Fruit fly (Drosophila melanogaster) whole organism, embryonic: ENCODE data around the gene CG6659.

ENCODE experiments used
- Atf6 ChIP-seq: fragments of 200-800 bp; sonication (Bioruptor generic); IDR thresholded peaks from 2 replicates; pipeline ENCODE4 v1.3.6; 2022; ENCODE audit warnings: missing biosample characterization, missing genetic modification characterization
- Bdp1 ChIP-seq: fragments of 200-800 bp; sonication (Bioruptor generic); optimal IDR thresholded peaks from 3 replicates; lab custom pipeline; 2016; ENCODE audit warnings: missing biosample characterization, missing genetic modification characterization
- CG10209 ChIP-seq: fragments of 200-800 bp; sonication (Bioruptor generic); optimal IDR thresholded peaks from 3 replicates; lab custom pipeline; 2017; ENCODE audit warnings: missing biosample characterization, mild to moderate bottlenecking, missing genetic modification characterization, missing genetic modification reagents
- CG11695 ChIP-seq: fragments of 200-800 bp; sonication (Bioruptor generic); IDR thresholded peaks from 3 replicates; pipeline ENCODE4 v1.3.6; 2022; ENCODE audit warnings: missing biosample characterization, missing genetic modification characterization
- CG1233 ChIP-seq: fragments of 200-800 bp; sonication (Bioruptor generic); optimal IDR thresholded peaks from 4 replicates; lab custom pipeline; 2018; ENCODE audit warnings: missing biosample characterization, mild to moderate bottlenecking, missing genetic modification characterization
- CG15601 ChIP-seq: fragments of 200-800 bp; sonication (Bioruptor generic); optimal IDR thresholded peaks from 3 replicates; lab custom pipeline; 2019; ENCODE audit warnings: missing biosample characterization, mild to moderate bottlenecking, missing genetic modification characterization, moderate library complexity
- CG15696 ChIP-seq: fragments of 200-800 bp; sonication (Bioruptor generic); optimal IDR thresholded peaks from 2 replicates; lab custom pipeline; 2019; ENCODE audit warnings: missing biosample characterization, mild to moderate bottlenecking, missing genetic modification characterization, moderate library complexity
- CG17568 ChIP-seq: fragments of 200-800 bp; sonication (Bioruptor generic); optimal IDR thresholded peaks from 2 replicates; lab custom pipeline; 2018; ENCODE audit warnings: missing biosample characterization, mild to moderate bottlenecking, missing genetic modification characterization, moderate library complexity
- CG18262 ChIP-seq: fragments of 200-800 bp; optimal IDR thresholded peaks from 3 replicates; lab custom pipeline; 2019; ENCODE audit warnings: missing biosample characterization, mild to moderate bottlenecking, missing genetic modification characterization, moderate library complexity
- CG18599 ChIP-seq: fragments of 200-800 bp; sonication (Bioruptor generic); optimal IDR thresholded peaks from 3 replicates; lab custom pipeline; 2017; ENCODE audit warnings: missing biosample characterization, missing genetic modification characterization, mild to moderate bottlenecking, moderate library complexity, missing genetic modification reagents
- CG2116 ChIP-seq: fragments of 200-800 bp; sonication (Bioruptor generic); optimal IDR thresholded peaks from 3 replicates; lab custom pipeline; 2018; ENCODE audit warnings: missing biosample characterization, mild to moderate bottlenecking, missing genetic modification characterization
- CG2889 ChIP-seq: fragments of 200-800 bp; sonication (Bioruptor generic); IDR thresholded peaks from 3 replicates; pipeline ENCODE4 v1.3.6; 2022; ENCODE audit warnings: missing biosample characterization, missing genetic modification characterization
- CG3847 ChIP-seq: fragments of 200-800 bp; sonication (Bioruptor generic); IDR thresholded peaks from 2 replicates; pipeline ENCODE4 v1.3.6; 2022; ENCODE audit warnings: missing biosample characterization, missing genetic modification characterization
- CG3995 ChIP-seq: fragments of 200-800 bp; sonication (Bioruptor generic); optimal IDR thresholded peaks from 3 replicates; lab custom pipeline; 2016; ENCODE audit warnings: missing biosample characterization, missing genetic modification characterization
- CG4820 ChIP-seq: fragments of 200-800 bp; sonication (Bioruptor generic); optimal IDR thresholded peaks from 3 replicates; lab custom pipeline; 2016; ENCODE audit warnings: missing biosample characterization, missing genetic modification characterization
- CG4854 ChIP-seq: fragments of 200-800 bp; sonication (Bioruptor generic); optimal IDR thresholded peaks from 2 replicates; lab custom pipeline; 2016; ENCODE audit warnings: missing biosample characterization, missing genetic modification characterization, inconsistent platforms
- CG6791 ChIP-seq: fragments of 200-800 bp; sonication (Bioruptor generic); IDR thresholded peaks from 3 replicates; pipeline ENCODE4 v1.3.6; 2022; ENCODE audit warnings: missing biosample characterization, missing genetic modification characterization; ENCODE audit not compliant: partially characterized antibody
- Dref ChIP-seq: fragments of 200-800 bp; sonication (Bioruptor generic); IDR thresholded peaks from 2 replicates; pipeline ENCODE4 v1.3.6; 2022; ENCODE audit warnings: missing biosample characterization, missing genetic modification characterization
- Ets65A ChIP-seq: fragments of 200-800 bp; sonication (Bioruptor generic); peaks from one replicate; lab custom pipeline; 2016; ENCODE audit warnings: missing biosample characterization, missing genetic modification characterization
- Fer1 ChIP-seq: fragments of 200-800 bp; sonication (Bioruptor generic); optimal IDR thresholded peaks from 2 replicates; lab custom pipeline; 2017; ENCODE audit warnings: missing biosample characterization, mild to moderate bottlenecking, missing genetic modification characterization
- Gug ChIP-seq: fragments of 200-800 bp; sonication (Bioruptor generic); IDR thresholded peaks from 4 replicates; pipeline ENCODE4 v1.3.6; 2022; ENCODE audit warnings: missing biosample characterization, missing genetic modification characterization
- H15 ChIP-seq: fragments of 200-800 bp; sonication (Bioruptor generic); IDR thresholded peaks from 3 replicates; pipeline ENCODE4 v1.3.6; 2022; ENCODE audit warnings: missing biosample characterization, missing genetic modification characterization
- HHEX ChIP-seq: fragments of 200-800 bp; sonication (Bioruptor generic); optimal IDR thresholded peaks from 3 replicates; lab custom pipeline; 2017; ENCODE audit warnings: missing biosample characterization, mild to moderate bottlenecking, missing genetic modification characterization, missing genetic modification reagents
- HmgD ChIP-seq: fragments of 200-800 bp; sonication (Bioruptor generic); optimal IDR thresholded peaks from 3 replicates; lab custom pipeline; 2016; ENCODE audit warnings: missing biosample characterization, missing genetic modification characterization
- MTF-1 ChIP-seq: fragments of 200-800 bp; sonication (Bioruptor generic); optimal IDR thresholded peaks from 2 replicates; lab custom pipeline; 2018; ENCODE audit warnings: missing biosample characterization, mild to moderate bottlenecking, missing genetic modification characterization, borderline replicate concordance
- Nf-YA ChIP-seq: fragments of 200-800 bp; sonication (Bioruptor generic); IDR thresholded peaks from 2 replicates; pipeline ENCODE4 v1.3.6; 2022; ENCODE audit warnings: missing biosample characterization, missing genetic modification characterization
- Oaz ChIP-seq: fragments of 200-800 bp; sonication (Bioruptor generic); IDR thresholded peaks from 2 replicates; pipeline ENCODE4 v1.3.6; 2022; ENCODE audit warnings: missing biosample characterization, missing genetic modification characterization
- Side ChIP-seq: fragments of 200-800 bp; sonication (Bioruptor generic); optimal IDR thresholded peaks from 2 replicates; lab custom pipeline; 2016; ENCODE audit warnings: missing biosample characterization, missing genetic modification characterization
- Sox100B ChIP-seq: fragments of 200-800 bp; sonication (Bioruptor generic); optimal IDR thresholded peaks from 3 replicates; lab custom pipeline; 2018; ENCODE audit warnings: missing biosample characterization, mild to moderate bottlenecking, missing genetic modification characterization
- ab ChIP-seq: fragments of 200-800 bp; sonication (Bioruptor generic); optimal IDR thresholded peaks from 2 replicates; lab custom pipeline; 2016; ENCODE audit warnings: missing biosample characterization, missing genetic modification characterization
- bowl ChIP-seq: fragments of 200-800 bp; sonication (Bioruptor generic); IDR thresholded peaks from 2 replicates; pipeline ENCODE4 v1.3.6; 2022; ENCODE audit warnings: missing biosample characterization, missing genetic modification characterization
- bsh ChIP-seq, 2 experiments: fragments of 200-800 bp; sonication (Bioruptor generic); optimal IDR thresholded peaks; 2 replicates each; lab custom pipeline; 2017 to 2018; ENCODE audit warnings: mild to moderate bottlenecking in 2 of 2, missing biosample characterization in 2 of 2, missing genetic modification characterization in 2 of 2, moderate library complexity in 1 of 2
- chm ChIP-seq: fragments of 200-800 bp; sonication (Bioruptor generic); IDR thresholded peaks from 2 replicates; pipeline ENCODE4 v1.3.6; 2022; ENCODE audit warnings: missing biosample characterization, missing genetic modification characterization
- crp ChIP-seq, 2 experiments: fragments of 200-800 bp; sonication (Bioruptor generic); optimal IDR thresholded peaks; 2 replicates in 1 of 2; 3 replicates in 1 of 2; lab custom pipeline; 2017; ENCODE audit warnings: missing biosample characterization in 2 of 2, missing genetic modification characterization in 2 of 2, mild to moderate bottlenecking in 1 of 2, moderate library complexity in 1 of 2
- dysf ChIP-seq: fragments of 200-800 bp; sonication (Bioruptor generic); IDR thresholded peaks from 3 replicates; pipeline ENCODE4 v1.3.6; 2022; ENCODE audit warnings: missing biosample characterization, missing genetic modification characterization
- eve ChIP-seq, 2 experiments: fragments of >200 bp; optimal IDR thresholded peaks; 2 replicates each; lab custom pipeline; 2017; ENCODE audit warnings: missing biosample characterization in 2 of 2, missing genetic modification characterization in 2 of 2
- gem ChIP-seq: fragments of 200-800 bp; sonication (Bioruptor generic); optimal IDR thresholded peaks from 2 replicates; lab custom pipeline; 2019; ENCODE audit warnings: missing biosample characterization, mild to moderate bottlenecking, missing genetic modification characterization, moderate library complexity
- gt ChIP-seq: fragments of 200-800 bp; sonication (Bioruptor generic); IDR thresholded peaks from 2 replicates; pipeline ENCODE4 v1.3.6; 2022; ENCODE audit warnings: missing biosample characterization, missing genetic modification characterization
- hkb ChIP-seq, 2 experiments: fragments of 200-800 bp in 1 of 2; fragments of >200 bp in 1 of 2; sonication (Bioruptor generic) in 1 of 2; IDR thresholded peaks in 1 of 2; optimal IDR thresholded peaks in 1 of 2; 2 replicates each; pipeline versions ENCODE4 v1.3.6 to Lab custom; 2017 to 2022; ENCODE audit warnings: missing biosample characterization in 1 of 2, missing genetic modification characterization in 1 of 2
- ind ChIP-seq: fragments of 200-800 bp; sonication (Bioruptor generic); optimal IDR thresholded peaks from 3 replicates; lab custom pipeline; 2016; ENCODE audit warnings: missing biosample characterization, missing genetic modification characterization
- mam ChIP-seq: fragments of 200-800 bp; sonication (Bioruptor generic); optimal IDR thresholded peaks from 3 replicates; lab custom pipeline; 2016; ENCODE audit warnings: missing biosample characterization, missing genetic modification characterization
- mirr ChIP-seq: fragments of 200-800 bp; sonication (Bioruptor generic); optimal IDR thresholded peaks from 3 replicates; lab custom pipeline; 2018; ENCODE audit warnings: missing biosample characterization, mild to moderate bottlenecking, missing genetic modification characterization
- org-1 ChIP-seq: fragments of 200-800 bp; sonication (Bioruptor generic); optimal IDR thresholded peaks from 2 replicates; lab custom pipeline; 2017; ENCODE audit warnings: missing biosample characterization, missing genetic modification characterization
- pan ChIP-seq, 4 experiments: fragments of >200 bp in 3 of 4; fragments of 200-800 bp in 1 of 4; sonication (Bioruptor generic) in 1 of 4; optimal IDR thresholded peaks in 3 of 4; IDR thresholded peaks in 1 of 4; 2 replicates each; pipeline versions ENCODE4 v1.3.6 to Lab custom; 2017 to 2022; ENCODE audit warnings: missing biosample characterization in 2 of 4, missing genetic modification characterization in 2 of 4, mixed read lengths in 1 of 4
- pros ChIP-seq: fragments of 200-800 bp; sonication (Bioruptor generic); optimal IDR thresholded peaks from 3 replicates; lab custom pipeline; 2019; ENCODE audit warnings: missing biosample characterization, mild to moderate bottlenecking, missing genetic modification characterization, moderate library complexity
- sd ChIP-seq: fragments of 200-800 bp; sonication (Bioruptor generic); optimal IDR thresholded peaks from 3 replicates; lab custom pipeline; 2018; ENCODE audit warnings: missing biosample characterization, mild to moderate bottlenecking, missing genetic modification characterization, moderate library complexity
- seq ChIP-seq: fragments of 200-800 bp; sonication (Bioruptor generic); IDR thresholded peaks from 2 replicates; pipeline ENCODE4 v1.3.6; 2022; ENCODE audit warnings: missing biosample characterization, missing genetic modification characterization
- tap ChIP-seq: fragments of 200-800 bp; optimal IDR thresholded peaks from 3 replicates; lab custom pipeline; 2019; ENCODE audit warnings: missing biosample characterization, mild to moderate bottlenecking, missing genetic modification characterization, moderate library complexity
- zen2 ChIP-seq: fragments of 200-800 bp; sonication (Bioruptor generic); IDR thresholded peaks from 3 replicates; pipeline ENCODE4 v1.3.6; 2022; ENCODE audit warnings: missing biosample characterization, missing genetic modification characterization; ENCODE audit not compliant: partially characterized antibody

Gene CG6659

DNA sequence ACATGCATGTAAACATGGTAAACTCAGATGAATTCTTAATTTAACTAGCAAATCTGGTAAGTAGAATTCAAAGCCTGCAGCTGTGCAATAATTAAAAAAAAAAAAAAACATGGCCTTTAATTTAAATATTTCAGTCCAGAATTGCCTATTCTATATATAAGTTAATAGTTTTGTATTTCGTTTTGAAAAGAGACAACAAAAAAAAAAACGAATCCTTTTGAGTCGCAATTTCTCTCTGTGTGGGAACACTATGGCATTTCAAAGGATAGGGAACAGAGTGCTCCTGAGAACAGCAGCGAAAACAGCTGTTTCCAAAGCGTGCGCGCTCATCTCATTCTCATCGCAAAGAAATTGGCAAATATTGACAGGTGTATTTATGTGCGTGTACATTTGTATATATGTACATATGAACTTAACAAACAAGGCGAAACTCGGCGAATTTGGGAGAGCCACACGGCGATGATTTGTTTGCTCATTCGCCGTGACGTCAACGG is 11.3 kb downstream of the CG6659 start (continued):
- TF ChIP-seq CG11695 (peak; percentile 47; the same call in 1 of the 3 replicates), gt (GFP tag; lab: Robert Waterston, UW) (0 out of 2 replicates have a peak, but pooled peaks have one; percentile 13), org-1 (peak; percentile 65), CG3995 (GFP tag; lab: Kevin White, UChicago) (no peak), Bdp1 (peak; percentile 40), zen2 (GFP tag; lab: Robert Waterston, UW) (no peak), CG4820 (GFP tag; lab: Kevin White, UChicago) (peak; percentile 56), mam (GFP tag; lab: Kevin White, UChicago) (peak; percentile 49), CG10209 (GFP tag; lab: Kevin White, UChicago) (peak; percentile 57), crp (GFP tag; optimal IDR thresholded peaks at IDR 0.05; lab: Kevin White, UChicago) (peak in 1 of 2 experiments; percentile 44), gem (tag; lab: Kevin White, UChicago) (peak; percentile 84), Sox100B (peak; percentile 73), chm (GFP tag; lab: Robert Waterston, UW) (no peak), MTF-1 (GFP tag; lab: Kevin White, UChicago) (peak; percentile 39), Fer1 (GFP tag; lab: Kevin White, UChicago) (peak; percentile 54), sd (tag; lab: Kevin White, UChicago) (no peak), HmgD (no peak), CG1233 (GFP tag; lab: Kevin White, UChicago) (peak; percentile 47), CG18262 (tag; lab: Kevin White, UChicago) (peak; percentile 71), H15 (GFP tag; lab: Robert Waterston, UW) (peak; percentile 47; the same call in 1 of the 3 replicates), Nf-YA (GFP tag; lab: Robert Waterston, UW) (no peak), pros (no peak), CG15601 (peak; percentile 60), Dref (GFP tag; lab: Robert Waterston, UW) (no peak), bsh (GFP tag; optimal IDR thresholded peaks at IDR 0.05; lab: Kevin White, UChicago) (peak; percentile 39 to 68), ab (GFP tag; lab: Kevin White, UChicago) (no peak), hkb (optimal IDR thresholded peaks at IDR 0.05; lab: Kevin White, UChicago) (no peak), hkb (GFP tag; IDR thresholded peaks at IDR 0.05; lab: Robert Waterston, UW) (peak; percentile 72), CG18599 (peak; percentile 79), CG2116 (GFP tag; lab: Kevin White, UChicago) (peak; percentile 3), bowl (GFP tag; lab: Robert Waterston, UW) (peak; percentile 13; the same call in 1 of the 2 replicates), CG2889 (GFP tag; lab: Robert Waterston, UW) (0 out of 3 replicates have a peak, but pooled peaks have one; percentile 5), seq (GFP tag; lab: Robert Waterston, UW) (peak; percentile 54), Atf6 (GFP tag; lab: Robert Waterston, UW) (no peak; the same call in 1 of the 2 replicates), Oaz (GFP tag; lab: Robert Waterston, UW) (no peak), pan (optimal IDR thresholded peaks at IDR 0.05; lab: Kevin White, UChicago) (no peak), pan (GFP tag; optimal IDR thresholded peaks at IDR 0.05 in 1 of 2, IDR thresholded peaks at IDR 0.05 in 1 of 2) (no peak), Gug (GFP tag; lab: Robert Waterston, UW) (peak; percentile 24; the same call in 1 of the 4 replicates), Side (no peak), CG15696 (tag; lab: Kevin White, UChicago) (peak; percentile 41), tap (tag; lab: Kevin White, UChicago) (no peak), dysf (peak; percentile 73; the same call in 2 of the 3 replicates), Ets65A (GFP tag; lab: Kevin White, UChicago) (peak; percentile 95), mirr (peak; percentile 19), CG17568 (no peak), ind (GFP tag; lab: Kevin White, UChicago) (peak; percentile 56), CG6791 (GFP tag; lab: Robert Waterston, UW) (no peak), HHEX (GFP tag; lab: Kevin White, UChicago) (peak; percentile 72), eve (GFP tag; optimal IDR thresholded peaks at IDR 0.05; lab: Kevin White, UChicago) (no peak), CG3847 (no peak), CG4854 (GFP tag; lab: Kevin White, UChicago) (peak; percentile 33)
